Fruit fly (Drosophila melanogaster): ENCODE data around the gene Uggt.

dm6 chr3L:18922086-18922485, 49.5 kb downstream of the Uggt start, which contains the start of gene CG3819:
- no peak for TF ChIP-seq CG9139 (GFP tag; optimal IDR thresholded peaks at IDR 0.05)
- no peak for TF ChIP-seq Blimp-1 (GFP tag; optimal IDR thresholded peaks at IDR 0.05)
- no peak for TF ChIP-seq CG6163 (GFP tag; IDR thresholded peaks at IDR 0.05)
- no peak for TF ChIP-seq vri (GFP tag; optimal IDR thresholded peaks at IDR 0.05)
- TF ChIP-seq CG7368 (GFP tag; optimal IDR thresholded peaks at IDR 0.05), result no peak
